Fruit fly (Drosophila melanogaster): ENCODE measurements around the gene Bcs1.

dm6 chr2L:10191396-10191795 is 31.1 kb upstream of the Bcs1 start, which contains the start of gene Fum4:
- TF ChIP-seq CG8478 (optimal IDR thresholded peaks at IDR 0.05) (no peak), CTCF (optimal IDR thresholded peaks at IDR 0.05) (no peak)
